Fruit fly (Drosophila melanogaster) whole organism, adult: ENCODE data around the gene Acbp4.

Experiments
- CG12768 ChIP-seq: fragments of 200-800 bp; sonication (Bioruptor generic); optimal IDR thresholded peaks from 2 replicates; lab custom pipeline; 2017; ENCODE audit warnings: missing biosample characterization, missing genetic modification characterization, mild to moderate bottlenecking, moderate library complexity, missing genetic modification reagents
- CG1620 ChIP-seq: fragments of 200-800 bp; sonication (Bioruptor generic); optimal IDR thresholded peaks from 2 replicates; lab custom pipeline; 2016; ENCODE audit warnings: missing biosample characterization, missing genetic modification characterization
- CG7045 ChIP-seq: fragments of 200-800 bp; sonication (Bioruptor generic); optimal IDR thresholded peaks from 2 replicates; lab custom pipeline; 2017; ENCODE audit warnings: missing biosample characterization, mild to moderate bottlenecking, missing genetic modification characterization
- CG7101 ChIP-seq: fragments of 200-800 bp; sonication (Bioruptor generic); optimal IDR thresholded peaks from 2 replicates; lab custom pipeline; 2018; ENCODE audit warnings: missing biosample characterization, mild to moderate bottlenecking, missing genetic modification characterization, moderate library complexity
- Crg-1 ChIP-seq: fragments of 200-800 bp; sonication (Bioruptor generic); optimal IDR thresholded peaks from 2 replicates; lab custom pipeline; 2016; ENCODE audit warnings: missing biosample characterization, missing genetic modification characterization
- Mnt ChIP-seq: fragments of 200-800 bp; sonication (Bioruptor generic); optimal IDR thresholded peaks from 2 replicates; lab custom pipeline; 2016; ENCODE audit warnings: missing biosample characterization, mild to moderate bottlenecking, missing genetic modification characterization
- kay ChIP-seq: fragments of 200-800 bp; sonication (Bioruptor generic); peaks from one replicate; lab custom pipeline; 2016; ENCODE audit warnings: missing biosample characterization, missing genetic modification characterization, borderline replicate concordance
- toe ChIP-seq: fragments of 200-800 bp; sonication (Bioruptor generic); optimal IDR thresholded peaks from 2 replicates; lab custom pipeline; 2016; ENCODE audit warnings: missing biosample characterization, missing genetic modification characterization

DNA sequence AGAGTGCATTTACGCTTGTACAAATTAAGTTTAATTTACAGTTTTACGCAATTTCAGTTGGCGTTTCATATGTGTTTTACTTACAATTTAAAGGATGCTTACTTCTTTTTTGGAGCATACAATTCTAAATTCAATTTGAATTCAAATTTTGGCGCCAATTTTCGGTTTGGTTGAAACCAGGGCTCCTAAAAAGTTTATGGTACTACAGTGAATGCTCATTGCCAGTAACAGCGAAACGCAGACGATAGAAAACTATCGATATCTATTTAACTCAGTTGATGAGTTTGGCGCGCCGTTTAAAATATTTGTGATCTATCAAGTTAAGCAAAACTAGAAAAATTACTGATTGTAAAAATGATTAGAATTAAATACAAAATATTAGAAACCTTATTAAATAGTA is 34.0 kb downstream of the Acbp4 start:
- TF ChIP-seq kay (GFP tag; lab: Kevin White, UChicago) (no peak), Mnt (GFP tag; lab: Kevin White, UChicago) (no peak), CG12768 (GFP tag; lab: Kevin White, UChicago) (no peak), toe (no peak), CG1620 (no peak), CG7101 (tag; lab: Kevin White, UChicago) (no peak), Crg-1 (no peak), CG7045 (GFP tag; lab: Kevin White, UChicago) (no peak)
